Worm (Caenorhabditis elegans) whole organism, mixed stage, embryonic: Measurements from ENCODE around the gene ccch-1.

ENCODE experiments used
- bed-3 ChIP-seq: fragments of 200-800 bp; sonication (Bioruptor generic); optimal IDR thresholded peaks from 3 replicates; lab custom pipeline; 2018; ENCODE audit warnings: mild to moderate bottlenecking, missing genetic modification characterization, moderate library complexity, missing compliant biosample characterization
- blmp-1 ChIP-seq: fragments of 150-350 bp; optimal IDR thresholded peaks from 2 replicates; lab custom pipeline; 2014; ENCODE audit warnings: missing biosample characterization, missing genetic modification characterization
- ceh-43 ChIP-seq: fragments of 200-800 bp; sonication (Bioruptor generic); optimal IDR thresholded peaks from 2 replicates; lab custom pipeline; 2018; ENCODE audit warnings: mild to moderate bottlenecking, missing genetic modification characterization, moderate library complexity, missing compliant biosample characterization
- ceh-83 ChIP-seq: fragments of 200-800 bp; sonication (Bioruptor generic); optimal IDR thresholded peaks from 2 replicates; lab custom pipeline; 2018; ENCODE audit warnings: mild to moderate bottlenecking, missing genetic modification characterization, missing compliant biosample characterization
- ces-1 ChIP-seq: fragments of 150-350 bp; optimal IDR thresholded peaks from 2 replicates; lab custom pipeline; 2014; ENCODE audit warnings: missing biosample characterization, missing genetic modification reagents, missing genetic modification characterization
- elt-1 ChIP-seq: sonication (generic microtip); optimal IDR thresholded peaks from 2 replicates; lab custom pipeline; 2017; ENCODE audit warnings: missing genetic modification characterization, mild to moderate bottlenecking, missing compliant biosample characterization, antibody characterized with exemption, moderate library complexity, borderline replicate concordance; ENCODE audit not compliant: insufficient read depth
- elt-3 ChIP-seq: fragments of 150-350 bp; optimal IDR thresholded peaks from 2 replicates; lab custom pipeline; 2014; ENCODE audit warnings: missing biosample characterization, missing genetic modification characterization
- flh-1 ChIP-seq: fragments of 200-800 bp; sonication (Bioruptor generic); optimal IDR thresholded peaks from 2 replicates; lab custom pipeline; 2018; ENCODE audit warnings: mild to moderate bottlenecking, missing genetic modification characterization, moderate library complexity, missing compliant biosample characterization
- ham-2 ChIP-seq: fragments of 200-800 bp; sonication (Bioruptor generic); optimal IDR thresholded peaks from 2 replicates; lab custom pipeline; 2018; ENCODE audit warnings: mild to moderate bottlenecking, missing genetic modification characterization, missing compliant biosample characterization
- lin-13 ChIP-seq: fragments of 150-350 bp; optimal IDR thresholded peaks from 2 replicates; lab custom pipeline; 2014; ENCODE audit warnings: missing biosample characterization, missing genetic modification characterization
- lin-32 ChIP-seq: fragments of 200-800 bp; sonication (Bioruptor generic); optimal IDR thresholded peaks from 2 replicates; lab custom pipeline; 2018; ENCODE audit warnings: mild to moderate bottlenecking, missing genetic modification characterization, missing compliant biosample characterization
- mab-5 ChIP-seq: fragments of 150-350 bp; optimal IDR thresholded peaks from 2 replicates; lab custom pipeline; 2014; ENCODE audit warnings: missing biosample characterization, missing genetic modification characterization
- mep-1 ChIP-seq: fragments of 150-350 bp; optimal IDR thresholded peaks from 2 replicates; lab custom pipeline; 2017; ENCODE audit warnings: missing biosample characterization, missing genetic modification reagents, missing genetic modification characterization, inconsistent platforms
- mls-2 ChIP-seq: sonication (generic microtip); optimal IDR thresholded peaks from 2 replicates; lab custom pipeline; 2016; ENCODE audit warnings: mild to moderate bottlenecking, missing genetic modification characterization, moderate library complexity, missing compliant biosample characterization
- nhr-12 ChIP-seq: fragments of 150-350 bp; optimal IDR thresholded peaks from 2 replicates; lab custom pipeline; 2014; ENCODE audit warnings: missing biosample characterization, missing genetic modification characterization
- nhr-2 ChIP-seq: fragments of 150-350 bp; optimal IDR thresholded peaks from 2 replicates; lab custom pipeline; 2014; ENCODE audit warnings: missing biosample characterization, missing genetic modification characterization
- nhr-237 ChIP-seq: fragments of 150-350 bp; optimal IDR thresholded peaks from 2 replicates; lab custom pipeline; 2014; ENCODE audit warnings: missing biosample characterization, missing genetic modification characterization
- nhr-28 ChIP-seq: fragments of 150-350 bp; optimal IDR thresholded peaks from 2 replicates; lab custom pipeline; 2014; ENCODE audit warnings: missing biosample characterization, missing genetic modification characterization
- nhr-76 ChIP-seq: sonication (generic microtip); optimal IDR thresholded peaks from 2 replicates; lab custom pipeline; 2017; ENCODE audit warnings: missing biosample characterization, missing genetic modification characterization
- pha-4 ChIP-seq: fragments of 150-350 bp; optimal IDR thresholded peaks from 2 replicates; lab custom pipeline; 2018; ENCODE audit warnings: missing biosample characterization, missing genetic modification reagents, missing genetic modification characterization
- sem-2 ChIP-seq: fragments of 200-800 bp; sonication (Bioruptor generic); optimal IDR thresholded peaks from 2 replicates; lab custom pipeline; 2018; ENCODE audit warnings: mild to moderate bottlenecking, missing genetic modification characterization, missing compliant biosample characterization
- snpc-4 ChIP-seq: fragments of 150-350 bp; optimal IDR thresholded peaks from 2 replicates; lab custom pipeline; 2014; ENCODE audit warnings: missing biosample characterization, missing genetic modification characterization
- tbx-8 ChIP-seq: fragments of 200-800 bp; sonication (Bioruptor generic); optimal IDR thresholded peaks from 2 replicates; lab custom pipeline; 2018; ENCODE audit warnings: mild to moderate bottlenecking, missing genetic modification characterization, moderate library complexity, missing compliant biosample characterization
- unc-120 ChIP-seq: sonication (generic microtip); optimal IDR thresholded peaks from 2 replicates; lab custom pipeline; 2017; ENCODE audit warnings: missing genetic modification characterization, missing compliant biosample characterization; ENCODE audit not compliant: poor library complexity, severe bottlenecking
- unc-39 ChIP-seq: fragments of 150-350 bp; optimal IDR thresholded peaks from 2 replicates; lab custom pipeline; 2014; ENCODE audit warnings: missing biosample characterization, missing genetic modification characterization
- unc-62 ChIP-seq: fragments of 150-350 bp; optimal IDR thresholded peaks from 2 replicates; lab custom pipeline; 2014; ENCODE audit warnings: missing biosample characterization, missing genetic modification reagents, missing genetic modification characterization

ccch-1 gene

ce11 chrV:11572803-11573490, 45.3 kb downstream of the ccch-1 start, which contains the start of the genes H12C20.7 and nhr-68:
Gene H12C20.7 (minus strand): TSS chrV:11572990.
Gene nhr-68 (plus strand): TSS chrV:11573440.
- peak; percentile 58 for TF ChIP-seq elt-1 (tag; lab: Kevin White, UChicago)
- no peak for TF ChIP-seq nhr-237 (tag; lab: Kevin White, UChicago)
- TF ChIP-seq, all 35 proteins: peak for 1

DNA sequence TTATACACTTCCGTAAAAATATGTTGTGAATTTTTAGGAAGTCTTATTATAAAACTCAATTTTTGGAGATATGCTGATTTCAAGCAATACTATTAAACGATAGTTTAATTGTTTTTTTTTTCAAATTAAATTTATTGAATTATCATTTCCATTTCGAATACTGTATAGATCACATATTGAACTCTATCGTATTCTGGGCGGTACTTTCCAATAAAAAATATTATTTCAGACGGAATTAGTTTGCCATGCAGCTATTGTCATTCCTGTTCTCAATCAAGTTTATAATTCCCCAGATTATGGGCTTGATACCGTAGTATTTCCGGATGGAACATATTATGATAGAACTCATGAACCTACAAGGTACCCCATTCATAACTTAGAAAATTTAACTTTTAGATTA, 46.9 kb downstream of the ccch-1 start:
- no peak for TF ChIP-seq ces-1 (GFP tag; lab: Kevin White, UChicago)
- no peak for TF ChIP-seq bed-3 (GFP tag; lab: Kevin White, UChicago)
- no peak for TF ChIP-seq nhr-28 (tag; lab: Kevin White, UChicago)
- TF ChIP-seq mep-1: no peak
- no peak for TF ChIP-seq unc-39 (tag; lab: Kevin White, UChicago)
- no peak for TF ChIP-seq nhr-2 (tag; lab: Kevin White, UChicago)
- TF ChIP-seq mab-5 (tag; lab: Kevin White, UChicago): no peak
- TF ChIP-seq tbx-8 (GFP tag; lab: Kevin White, UChicago): no peak
- TF ChIP-seq nhr-76 (tag; lab: Kevin White, UChicago): no peak
- no peak for TF ChIP-seq flh-1 (GFP tag; lab: Kevin White, UChicago)
- TF ChIP-seq snpc-4: no peak
- TF ChIP-seq lin-32 (GFP tag; lab: Kevin White, UChicago): no peak
- TF ChIP-seq pha-4 (tag; lab: Kevin White, UChicago): no peak
- TF ChIP-seq unc-120 (tag; lab: Kevin White, UChicago): no peak
- no peak for TF ChIP-seq unc-62 (GFP tag; lab: Kevin White, UChicago)
- TF ChIP-seq ham-2: no peak
- no peak for TF ChIP-seq blmp-1 (tag; lab: Kevin White, UChicago)
- TF ChIP-seq nhr-12 (tag; lab: Kevin White, UChicago): no peak
- TF ChIP-seq lin-13 (tag; lab: Kevin White, UChicago): no peak
- TF ChIP-seq elt-3 (tag; lab: Kevin White, UChicago): no peak

DNA sequence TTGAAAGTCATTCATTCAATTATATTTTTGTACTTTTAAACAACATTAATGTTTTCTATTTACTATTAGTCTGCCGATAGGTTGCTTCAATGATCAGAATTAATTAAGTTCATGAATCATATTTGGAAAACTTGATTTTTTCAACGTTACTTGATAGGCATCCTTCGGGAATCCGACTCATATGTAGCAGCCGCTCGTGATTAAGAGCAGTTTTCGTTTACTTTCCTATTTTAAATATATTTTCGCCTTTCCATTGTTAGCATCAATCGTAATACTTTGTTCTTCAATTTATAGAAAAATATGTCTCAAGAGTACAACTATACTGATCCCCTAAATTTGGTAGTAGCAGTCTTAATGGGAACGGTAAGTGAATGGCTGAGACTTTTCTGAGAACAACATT, 53.2 kb downstream of the ccch-1 start, which contains the start of gene srx-90:
Gene srx-90, plus strand, starts transcription at position 301 of the 400 bp plus-strand sequence.
- no peak for TF ChIP-seq nhr-12 (tag; lab: Kevin White, UChicago)
- no peak for TF ChIP-seq elt-1 (tag; lab: Kevin White, UChicago)
- no peak for TF ChIP-seq bed-3 (GFP tag; lab: Kevin White, UChicago)
- TF ChIP-seq nhr-76 (tag; lab: Kevin White, UChicago): no peak
- TF ChIP-seq unc-39 (tag; lab: Kevin White, UChicago): no peak
- TF ChIP-seq blmp-1 (tag; lab: Kevin White, UChicago): no peak
- no peak for TF ChIP-seq pha-4 (tag; lab: Kevin White, UChicago)
- TF ChIP-seq, all 35 proteins: peak for 0

DNA sequence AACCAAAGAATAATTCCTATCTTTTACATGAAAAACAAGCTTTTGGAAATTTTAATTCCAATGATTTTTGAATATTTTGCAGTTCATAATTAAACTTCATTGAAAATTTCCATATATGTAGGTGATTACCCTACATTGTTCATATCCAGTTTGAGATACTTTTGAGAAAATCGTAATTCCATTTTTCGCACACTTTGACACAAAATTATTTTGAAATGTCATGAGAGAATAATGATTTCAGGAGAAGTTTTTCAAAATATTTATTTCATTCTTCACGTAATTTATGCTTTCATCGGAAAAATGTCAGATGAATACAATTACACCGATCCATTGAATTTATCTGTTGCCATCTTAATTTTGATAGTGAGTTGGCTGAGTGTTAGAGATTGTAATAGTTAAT, 55.6 kb downstream of the ccch-1 start, which contains the start of gene srx-88:
Gene srx-88, plus strand, starts transcription at position 301 of the 400 bp plus-strand sequence.
- TF ChIP-seq unc-39 (tag; lab: Kevin White, UChicago) (no peak), mab-5 (tag; lab: Kevin White, UChicago) (no peak), unc-62 (GFP tag; lab: Kevin White, UChicago) (no peak), pha-4 (tag; lab: Kevin White, UChicago) (no peak), snpc-4 (no peak), nhr-2 (tag; lab: Kevin White, UChicago) (no peak)

DNA sequence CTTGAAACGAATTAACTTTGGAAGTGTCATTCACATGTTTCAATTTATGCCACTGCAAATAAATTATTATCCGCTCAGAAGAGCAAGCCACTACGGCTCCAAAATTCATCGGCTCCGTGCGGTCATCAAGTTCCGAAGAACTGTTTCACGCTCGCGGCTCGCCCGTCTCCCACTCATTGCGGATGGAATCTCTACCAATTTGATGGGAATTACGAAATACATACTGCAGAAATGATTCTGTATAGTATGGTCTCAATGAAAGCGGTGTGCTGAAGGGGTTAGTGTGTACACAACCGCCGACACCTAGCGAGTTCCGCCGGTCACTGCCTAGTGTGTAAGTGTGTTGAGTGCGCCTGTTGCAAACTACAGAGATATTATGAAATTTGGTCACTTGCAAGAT, 57.5 kb downstream of the ccch-1 start:
- TF ChIP-seq ceh-83 (GFP tag; lab: Kevin White, UChicago) (no peak), mls-2 (tag; lab: Kevin White, UChicago) (no peak), lin-32 (GFP tag; lab: Kevin White, UChicago) (no peak), elt-3 (tag; lab: Kevin White, UChicago) (no peak), unc-39 (tag; lab: Kevin White, UChicago) (no peak), unc-120 (tag; lab: Kevin White, UChicago) (no peak), sem-2 (GFP tag; lab: Kevin White, UChicago) (no peak), ceh-43 (GFP tag; lab: Kevin White, UChicago) (no peak), elt-1 (tag; lab: Kevin White, UChicago) (no peak)
